Worm (Caenorhabditis elegans) whole organism, early embryonic: ENCODE data around the gene ZK355.2.

Experiments
- B0310.2 ChIP-seq: sonication (generic microtip); optimal IDR thresholded peaks from 2 replicates; lab custom pipeline; 2016; ENCODE audit warnings: mild to moderate bottlenecking, missing genetic modification characterization, missing compliant biosample characterization
- aly-1 ChIP-seq: sonication (generic microtip); optimal IDR thresholded peaks from 2 replicates; lab custom pipeline; 2016; ENCODE audit warnings: missing genetic modification characterization, missing compliant biosample characterization
- ama-1 ChIP-seq: fragments of 150-350 bp; optimal IDR thresholded peaks from 2 replicates; lab custom pipeline; 2014
- ceh-13 ChIP-seq: fragments of 200-800 bp; sonication (Bioruptor generic); optimal IDR thresholded peaks from 2 replicates; lab custom pipeline; 2018; ENCODE audit warnings: mild to moderate bottlenecking, missing genetic modification characterization, missing compliant biosample characterization
- ceh-36 ChIP-seq: sonication (generic microtip); optimal IDR thresholded peaks from 2 replicates; lab custom pipeline; 2016; ENCODE audit warnings: missing genetic modification characterization, inconsistent platforms, missing compliant biosample characterization
- ets-7 ChIP-seq: sonication (generic microtip); optimal IDR thresholded peaks from 2 replicates; lab custom pipeline; 2016; ENCODE audit warnings: missing genotype, missing genetic modification characterization, missing compliant biosample characterization
- flt-1 ChIP-seq: fragments of 200-800 bp; sonication (Bioruptor generic); IDR thresholded peaks from 2 replicates; pipeline ENCODE4 v1.3.6; 2022; ENCODE audit warnings: missing genetic modification characterization, missing compliant biosample characterization
- pes-1 ChIP-seq: fragments of 200-800 bp; sonication (Bioruptor generic); IDR thresholded peaks from 2 replicates; pipeline ENCODE4 v1.3.6; 2022; ENCODE audit warnings: missing genetic modification reagents, missing genetic modification characterization, missing compliant biosample characterization
- tbx-11 ChIP-seq: fragments of 200-800 bp; sonication (Bioruptor generic); IDR thresholded peaks from 2 replicates; pipeline ENCODE4 v1.3.6; 2022; ENCODE audit warnings: missing genetic modification characterization, missing compliant biosample characterization
- tbx-37 ChIP-seq: fragments of 200-800 bp; sonication (Bioruptor generic); conservative IDR thresholded peaks from 2 replicates; pipeline ENCODE4 v1.3.6; 2022; ENCODE audit warnings: missing genetic modification reagents, missing genetic modification characterization, missing compliant biosample characterization

DNA sequence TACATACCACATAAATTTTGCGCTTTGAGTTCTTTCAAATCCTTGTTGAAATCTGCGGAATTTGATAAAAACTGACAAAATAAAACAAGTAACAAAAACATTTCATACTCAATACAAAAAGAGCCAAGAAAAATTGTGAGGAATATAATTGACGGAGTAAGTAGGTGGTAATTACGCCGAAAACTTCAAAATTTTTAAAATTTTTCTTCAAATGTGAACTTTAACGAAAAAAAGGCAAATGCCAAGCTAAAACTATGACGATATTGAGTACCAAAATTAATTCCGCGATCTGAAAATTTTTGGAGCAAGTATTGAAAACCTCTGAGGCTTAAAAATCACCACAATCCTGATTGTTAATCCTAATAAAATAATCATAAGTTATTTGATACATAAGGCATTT lies 28.9 kb downstream of the ZK355.2 start, which contains the start of gene irld-51:
- TF ChIP-seq tbx-11: no peak
- TF ChIP-seq aly-1 (tag; lab: Kevin White, UChicago): no peak
- TF ChIP-seq tbx-37: no peak
- no peak for TF ChIP-seq ets-7 (tag; lab: Kevin White, UChicago)
- no peak for TF ChIP-seq pes-1 (GFP tag; lab: Robert Waterston, UW)
- TF ChIP-seq ceh-13: no peak
- TF ChIP-seq ceh-36 (tag; lab: Kevin White, UChicago): no peak
- no peak for TF ChIP-seq B0310.2 (tag; lab: Kevin White, UChicago)
- TF ChIP-seq ama-1: no peak
- TF ChIP-seq flt-1: no peak
